Fruit fly (Drosophila melanogaster): ENCODE measurements around the gene CG5478.

Gene CG5478

DNA sequence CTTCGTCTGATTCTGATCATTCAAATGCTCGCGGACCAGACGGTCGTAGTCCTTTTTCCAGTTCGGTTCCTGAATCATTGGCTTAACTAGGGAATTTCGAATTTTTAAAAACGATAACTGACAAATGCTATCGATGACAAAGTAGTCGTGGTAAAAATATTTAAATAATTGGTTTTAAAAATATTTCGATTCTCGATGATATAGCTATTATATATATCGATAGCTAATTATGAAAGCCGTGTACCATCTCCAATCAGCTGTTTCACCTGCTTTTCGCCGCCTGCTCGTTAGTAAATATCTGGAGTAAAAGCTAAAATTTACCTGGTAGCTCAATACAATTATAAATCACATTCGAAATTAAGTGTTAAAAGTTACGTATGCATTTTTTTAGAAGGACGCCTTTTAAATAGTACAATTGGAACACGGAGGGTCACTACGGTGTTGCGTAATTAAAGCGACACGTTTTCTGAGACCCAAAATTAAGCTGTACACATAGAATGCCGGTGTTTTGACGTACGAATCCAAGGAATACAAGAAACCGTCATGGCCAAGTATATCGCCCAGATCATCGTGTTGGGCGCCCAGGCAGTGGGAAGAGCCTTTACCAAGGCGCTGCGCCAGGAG, at the start of gene CG5478, which contains the start of gene blp (continued):
- TF ChIP-seq wek (GFP tag; optimal IDR thresholded peaks at IDR 0.05) (no peak), abd-A (tag; optimal IDR thresholded peaks at IDR 0.05) (peak; percentile 73), E2f2 (GFP tag; IDR thresholded peaks at IDR 0.05) (peak; percentile 93), Gug (GFP tag; IDR thresholded peaks at IDR 0.05) (no peak), kni (GFP tag; optimal IDR thresholded peaks at IDR 0.05) (peak; percentile 26), knrl (GFP tag; IDR thresholded peaks at IDR 0.05; ENCODE audit: partially characterized antibody) (peak; percentile 78), CG2199 (GFP tag; IDR thresholded peaks at IDR 0.05) (no peak), Adf1 (GFP tag; IDR thresholded peaks at IDR 0.05) (no peak), CG3065 (GFP tag; optimal IDR thresholded peaks at IDR 0.05) (no peak), unpg (GFP tag; optimal IDR thresholded peaks at IDR 0.05) (no peak), lbe (GFP tag; optimal IDR thresholded peaks at IDR 0.05) (peak; percentile 37), CG12769 (tag; optimal IDR thresholded peaks at IDR 0.05) (peak; percentile 19), sr (GFP tag; IDR thresholded peaks at IDR 0.05) (no peak), CG30403 (GFP tag; optimal IDR thresholded peaks at IDR 0.05) (no peak), peb (GFP tag; IDR thresholded peaks at IDR 0.05) (no peak), Dad (GFP tag; optimal IDR thresholded peaks at IDR 0.05) (no peak), CG9609 (GFP tag; optimal IDR thresholded peaks at IDR 0.05) (no peak), HLH4C (GFP tag; IDR thresholded peaks at IDR 0.05; ENCODE audit: partially characterized antibody) (peak; percentile 96), Atf6 (GFP tag; IDR thresholded peaks at IDR 0.05) (no peak), sens-2 (GFP tag; IDR thresholded peaks at IDR 0.05) (no peak), Myb (GFP tag; optimal IDR thresholded peaks at IDR 0.05) (peak; percentile 55), bcd (GFP tag; optimal IDR thresholded peaks at IDR 0.05) (no peak), gce (GFP tag; IDR thresholded peaks at IDR 0.05) (no peak), CG7357 (GFP tag; IDR thresholded peaks at IDR 0.05) (no peak), tin (GFP tag; optimal IDR thresholded peaks at IDR 0.05) (no peak), phol (tag; optimal IDR thresholded peaks at IDR 0.05) (peak; percentile 2), yki (optimal IDR thresholded peaks at IDR 0.05) (no peak), D19A (tag; optimal IDR thresholded peaks at IDR 0.05) (no peak), Dip3 (GFP tag; optimal IDR thresholded peaks at IDR 0.05) (no peak), rib (GFP tag; IDR thresholded peaks at IDR 0.05) (no peak), HmgD (GFP tag; optimal IDR thresholded peaks at IDR 0.05) (no peak), slou (GFP tag; optimal IDR thresholded peaks at IDR 0.05) (no peak), CG10462 (GFP tag; optimal IDR thresholded peaks at IDR 0.05) (no peak), lov (optimal IDR thresholded peaks at IDR 0.05) (no peak), lov (GFP tag; IDR thresholded peaks at IDR 0.05) (no peak), CG4820 (GFP tag; optimal IDR thresholded peaks at IDR 0.05) (no peak), CG11093 (GFP tag; IDR thresholded peaks at IDR 0.05) (no peak), CG2202 (tag; optimal IDR thresholded peaks at IDR 0.05) (no peak), Side (GFP tag; optimal IDR thresholded peaks at IDR 0.05) (no peak), stc (GFP tag; IDR thresholded peaks at IDR 0.05) (no peak), ara (GFP tag; IDR thresholded peaks at IDR 0.05) (no peak), Awh (GFP tag; IDR thresholded peaks at IDR 0.05) (no peak), CG1647 (GFP tag; optimal IDR thresholded peaks at IDR 0.05) (no peak), tx (GFP tag; optimal IDR thresholded peaks at IDR 0.05) (no peak), Scr (GFP tag; IDR thresholded peaks at IDR 0.05; ENCODE audit: partially characterized antibody) (peak; percentile 87), hb (GFP tag; IDR thresholded peaks at IDR 0.05; ENCODE audit: partially characterized antibody) (peak; percentile 94), Max (GFP tag; optimal IDR thresholded peaks at IDR 0.05) (no peak), Bteb2 (GFP tag; optimal IDR thresholded peaks at IDR 0.05) (no peak), CG6175 (GFP tag; IDR thresholded peaks at IDR 0.05) (no peak), Jarid2 (GFP tag; optimal IDR thresholded peaks at IDR 0.05) (no peak), ham (GFP tag; IDR thresholded peaks at IDR 0.05) (no peak), ac (GFP tag; optimal IDR thresholded peaks at IDR 0.05) (no peak), luna (GFP tag; optimal IDR thresholded peaks at IDR 0.05) (no peak)

Data from whole organism, embryonic.